Worm (Caenorhabditis elegans): ENCODE data around the gene C06B3.16.

Gene C06B3.16

DNA sequence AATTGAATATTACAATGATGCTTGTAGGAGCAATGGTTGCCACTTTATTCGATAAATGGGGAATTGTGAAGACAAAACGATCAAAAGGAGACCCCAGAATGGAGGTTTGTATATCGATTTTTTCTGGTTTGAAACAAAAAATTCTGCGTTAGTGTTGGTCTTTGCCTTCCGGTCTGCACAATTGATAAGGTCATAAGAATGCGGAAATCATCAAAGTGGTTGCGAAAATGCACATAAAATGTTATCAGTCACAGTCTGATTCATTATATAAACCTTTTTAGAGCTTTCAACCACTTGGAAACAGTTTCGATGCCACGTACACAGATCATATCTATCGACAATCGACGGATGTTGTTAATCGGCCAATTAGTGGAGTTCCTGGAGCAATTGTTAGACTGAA lies 37.7 kb upstream of the C06B3.16 start (continued):
- no peak for TF ChIP-seq saeg-2 (GFP tag; IDR thresholded peaks at IDR 0.05)
- TF ChIP-seq lim-7 (GFP tag; IDR thresholded peaks at IDR 0.05), result no peak
- TF ChIP-seq attf-4 (tag; optimal IDR thresholded peaks at IDR 0.05), result no peak
- TF ChIP-seq dve-1 (tag; optimal IDR thresholded peaks at IDR 0.05; ENCODE audit: insufficient read depth), result peak; percentile 53
- 0 out of 2 replicates have a peak, but pooled peaks have one; percentile 10 for TF ChIP-seq tra-1 (GFP tag; IDR thresholded peaks at IDR 0.05)
- no peak for TF ChIP-seq egl-27 (tag; optimal IDR thresholded peaks at IDR 0.05)
- no peak for TF ChIP-seq pha-4 (GFP tag; IDR thresholded peaks at IDR 0.05)
- TF ChIP-seq pha-4 (tag; optimal IDR thresholded peaks at IDR 0.05), result no peak
- peak; percentile 62 for TF ChIP-seq hlh-11 (tag; optimal IDR thresholded peaks at IDR 0.05)
- peak; percentile 86 for TF ChIP-seq php-3 (GFP tag; IDR thresholded peaks at IDR 0.05)
- TF ChIP-seq tag-97 (GFP tag; IDR thresholded peaks at IDR 0.05), result no peak
- no peak for TF ChIP-seq snpc-1.2 (GFP tag; IDR thresholded peaks at IDR 0.05)
- TF ChIP-seq unc-130 (GFP tag; optimal IDR thresholded peaks at IDR 0.05), result no peak
- no peak for TF ChIP-seq F26F4.8 (GFP tag; conservative IDR thresholded peaks at IDR 0.05)
- TF ChIP-seq T26A8.4 (GFP tag; IDR thresholded peaks at IDR 0.05), result no peak
- no peak for TF ChIP-seq set-16 (GFP tag; IDR thresholded peaks at IDR 0.05)
- no peak for TF ChIP-seq nhr-42 (GFP tag; IDR thresholded peaks at IDR 0.05)
- TF ChIP-seq cey-2 (tag; optimal IDR thresholded peaks at IDR 0.05; ENCODE audit: borderline replicate concordance, insufficient read depth), result no peak
- peak; percentile 12 for TF ChIP-seq nhr-6 (tag; optimal IDR thresholded peaks at IDR 0.05)
- TF ChIP-seq ceh-32 (tag; optimal IDR thresholded peaks at IDR 0.05; ENCODE audit: poor library complexity), result no peak
- peak; percentile 87 for TF ChIP-seq dmd-6 (GFP tag; IDR thresholded peaks at IDR 0.05)
- peak; percentile 75 for TF ChIP-seq aha-1 (tag)
- no peak for TF ChIP-seq lin-13 (GFP tag; optimal IDR thresholded peaks at IDR 0.05)
- TF ChIP-seq R02D3.7 (tag; optimal IDR thresholded peaks at IDR 0.05), result no peak
- TF ChIP-seq Y105C5A.15 (GFP tag; IDR thresholded peaks at IDR 0.05), result no peak
- TF ChIP-seq spr-3 (GFP tag; optimal IDR thresholded peaks at IDR 0.05), result no peak
- TF ChIP-seq fkh-10 (GFP tag; optimal IDR thresholded peaks at IDR 0.05), result no peak
- no peak for TF ChIP-seq nhr-10 (tag; optimal IDR thresholded peaks at IDR 0.05)

ce11 chrV:13898356-13898755 lies 33.0 kb upstream of the C06B3.16 start, which contains the start of gene cyp-35C1:
TSS of gene cyp-35C1 (minus strand) at chrV:13898487.
- TF ChIP-seq nhr-48 (tag; optimal IDR thresholded peaks at IDR 0.05), result no peak
- TF ChIP-seq daf-19 (GFP tag; conservative IDR thresholded peaks at IDR 0.05), result no peak
- no peak for TF ChIP-seq set-16 (GFP tag; IDR thresholded peaks at IDR 0.05)
- no peak for TF ChIP-seq arid-1 (GFP tag; conservative IDR thresholded peaks at IDR 0.05)
- TF ChIP-seq nhr-28 (tag; optimal IDR thresholded peaks at IDR 0.05), result peak; percentile 93
- TF ChIP-seq F44E2.7 (GFP tag; IDR thresholded peaks at IDR 0.05), result no peak
- no peak for TF ChIP-seq ceh-62 (tag; optimal IDR thresholded peaks at IDR 0.05)
- 0 out of 2 replicates have a peak, but pooled peaks have one; percentile 11 for TF ChIP-seq dmd-6 (GFP tag; IDR thresholded peaks at IDR 0.05)
- no peak for TF ChIP-seq lin-13 (GFP tag; optimal IDR thresholded peaks at IDR 0.05)
- TF ChIP-seq hlh-11 (tag; optimal IDR thresholded peaks at IDR 0.05), result peak; percentile 15
- TF ChIP-seq tag-97 (GFP tag; IDR thresholded peaks at IDR 0.05), result no peak
- TF ChIP-seq nhr-42 (GFP tag; IDR thresholded peaks at IDR 0.05), result no peak
- TF ChIP-seq aha-1 (tag), result peak; percentile 49
- no peak for TF ChIP-seq hif-1 (tag; optimal IDR thresholded peaks at IDR 0.05)
- no peak for TF ChIP-seq aly-2 (tag; optimal IDR thresholded peaks at IDR 0.05)
- peak; percentile 69 for TF ChIP-seq nhr-77 (tag; optimal IDR thresholded peaks at IDR 0.05)
- TF ChIP-seq dve-1 (tag; optimal IDR thresholded peaks at IDR 0.05; ENCODE audit: insufficient read depth), result peak; percentile 19
- no peak for TF ChIP-seq lin-38 (GFP tag; IDR thresholded peaks at IDR 0.05)
- no peak for TF ChIP-seq zfp-2 (tag; optimal IDR thresholded peaks at IDR 0.05)
- no peak for TF ChIP-seq nhr-76 (tag; optimal IDR thresholded peaks at IDR 0.05)
- TF ChIP-seq zag-1 (tag; optimal IDR thresholded peaks at IDR 0.05), result no peak
- peak; percentile 12 for TF ChIP-seq pqm-1 (tag; optimal IDR thresholded peaks at IDR 0.05)
- no peak for TF ChIP-seq daf-16 (GFP tag; optimal IDR thresholded peaks at IDR 0.05)
- TF ChIP-seq daf-16 (tag; optimal IDR thresholded peaks at IDR 0.05), result peak; percentile 39
- TF ChIP-seq dmd-9 (GFP tag; IDR thresholded peaks at IDR 0.05), result no peak
- TF ChIP-seq saeg-2 (GFP tag; IDR thresholded peaks at IDR 0.05), result 0 out of 2 replicates have a peak, but pooled peaks have one; percentile 33
- TF ChIP-seq hlh-30 (tag; optimal IDR thresholded peaks at IDR 0.05; ENCODE audit: insufficient read depth), result no peak
- TF ChIP-seq fos-1 (tag; optimal IDR thresholded peaks at IDR 0.05), result no peak

Measured in whole organism, L4 larva.